Worm (Caenorhabditis elegans): ENCODE results near the gene F26A1.4.
"Not testable (repeated sequence)": the region's sequence is repeated elsewhere in the genome, so short reads cannot be mapped to it uniquely, and the experiment has no call there.

F26A1.4 gene

DNA sequence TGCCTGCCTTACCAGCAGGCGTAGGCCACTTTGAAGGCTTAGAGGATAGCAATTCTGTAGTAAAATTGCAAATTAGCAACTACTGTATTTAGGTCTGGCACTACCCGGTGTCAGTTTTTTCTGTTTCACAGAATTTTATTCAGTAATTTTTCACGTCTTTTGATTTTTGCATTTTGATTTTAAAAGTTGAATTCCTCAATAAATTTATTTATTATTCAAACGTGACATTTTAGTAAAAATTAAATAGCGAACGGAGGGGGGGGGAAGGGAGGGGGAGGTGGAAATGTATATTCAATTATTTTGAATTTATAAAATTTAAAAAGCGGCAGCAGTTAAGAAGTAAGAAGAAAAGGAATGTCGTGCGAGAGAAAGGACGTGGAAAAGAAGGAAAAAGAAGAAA lies at the start of gene F26A1.4:
Gene F26A1.4, plus strand, starts transcription at position 301 of the 400 bp plus-strand sequence.
- TF ChIP-seq tbx-8 (GFP tag; optimal IDR thresholded peaks at IDR 0.05) (no peak), lin-13 (tag; optimal IDR thresholded peaks at IDR 0.05) (no peak), flh-1 (GFP tag; optimal IDR thresholded peaks at IDR 0.05) (no peak), ceh-83 (GFP tag; optimal IDR thresholded peaks at IDR 0.05) (no peak), snpc-4 (tag; optimal IDR thresholded peaks at IDR 0.05) (no peak), mls-2 (tag; optimal IDR thresholded peaks at IDR 0.05) (no peak), nhr-76 (tag; optimal IDR thresholded peaks at IDR 0.05) (no peak), unc-62 (GFP tag; optimal IDR thresholded peaks at IDR 0.05) (no peak), mep-1 (tag; optimal IDR thresholded peaks at IDR 0.05) (no peak)

DNA sequence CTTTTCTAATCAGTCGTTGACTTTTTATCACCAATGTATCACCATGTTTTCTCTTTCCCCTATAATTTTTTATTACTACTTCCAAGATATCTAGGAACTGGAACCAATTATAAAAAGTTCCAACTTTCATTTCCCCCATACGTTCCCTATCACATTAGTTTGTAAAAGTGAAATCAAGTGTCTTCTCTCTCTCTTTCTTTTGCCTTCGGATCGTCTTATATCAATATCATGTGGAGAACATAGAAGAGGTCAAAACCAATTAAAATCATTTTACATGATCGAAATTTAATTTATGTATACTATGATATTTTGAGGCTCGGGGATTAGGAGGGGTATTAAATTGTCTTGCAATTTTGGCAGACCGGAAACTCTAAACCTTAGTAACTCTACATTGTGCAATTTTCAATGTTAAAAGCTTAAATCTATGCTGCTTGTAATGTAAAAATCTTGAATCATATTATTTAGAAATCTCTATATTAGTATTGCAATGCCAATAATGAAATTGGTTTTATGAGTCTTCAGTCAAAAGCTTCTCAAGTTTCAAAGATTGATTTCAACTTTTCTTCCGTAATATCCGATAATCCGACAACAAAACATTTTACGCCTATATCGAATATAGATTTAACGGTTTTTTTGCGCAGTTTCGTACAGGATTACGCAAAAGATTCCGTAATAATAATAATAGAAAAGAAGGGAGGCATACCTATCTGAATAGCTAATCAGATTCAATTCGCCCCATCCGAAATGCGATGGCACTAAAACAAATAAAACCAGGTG lies 49.3 kb upstream of the F26A1.4 start:
- TF ChIP-seq ceh-43 (GFP tag; optimal IDR thresholded peaks at IDR 0.05), result no peak
- no peak for TF ChIP-seq pha-4 (tag; optimal IDR thresholded peaks at IDR 0.05)
- TF ChIP-seq blmp-1 (tag; optimal IDR thresholded peaks at IDR 0.05), result peak; percentile 69
- no peak for TF ChIP-seq mls-2 (tag; optimal IDR thresholded peaks at IDR 0.05)

DNA sequence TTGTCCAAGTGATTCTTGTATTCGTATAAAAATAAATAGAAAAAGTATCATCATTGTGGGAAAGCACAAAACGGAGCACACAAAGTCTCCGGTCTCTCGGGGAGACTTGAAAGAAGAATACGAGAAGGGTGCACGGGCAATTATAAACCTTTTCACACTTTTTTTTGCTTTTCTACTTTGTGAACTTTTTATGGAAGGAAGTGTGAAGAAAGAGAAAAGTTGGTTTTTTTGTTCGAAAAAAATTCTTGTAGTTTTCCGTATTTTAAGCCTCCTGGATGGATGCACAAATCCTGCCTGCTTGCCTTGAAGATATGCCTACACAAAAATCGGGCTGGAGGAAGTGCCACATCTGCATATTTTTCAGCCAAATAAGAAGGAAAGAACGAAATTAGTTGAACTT lies 39.3 kb upstream of the F26A1.4 start, which contains the start of gene B0393.7:
Gene B0393.7, minus strand, starts transcription at position 101 of the 400 bp plus-strand sequence.
- TF ChIP-seq mep-1 (tag; optimal IDR thresholded peaks at IDR 0.05) (no peak), ceh-83 (GFP tag; optimal IDR thresholded peaks at IDR 0.05) (no peak), mls-2 (tag; optimal IDR thresholded peaks at IDR 0.05) (no peak)

DNA sequence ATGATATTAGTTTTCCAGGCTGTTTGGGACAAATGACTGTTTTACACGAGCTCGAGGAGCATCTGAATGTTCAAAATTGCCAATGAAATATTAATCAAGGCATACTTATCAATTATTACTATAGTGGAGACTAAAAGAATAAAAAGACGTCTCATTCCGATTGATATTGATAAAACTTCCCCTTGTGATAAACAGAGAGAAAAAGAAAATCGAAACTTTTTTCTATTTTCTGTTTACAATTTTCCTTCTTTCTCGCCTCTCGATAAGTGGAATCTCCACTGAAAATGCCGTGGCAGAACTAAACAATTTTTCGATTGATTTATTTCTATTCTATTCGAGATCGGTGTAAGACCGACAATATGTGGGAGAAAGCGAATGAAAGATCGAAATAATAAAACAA lies 37.5 kb upstream of the F26A1.4 start, which contains the start of gene B0393.9:
Gene B0393.9, minus strand, starts transcription at position 303 of the 400 bp plus-strand sequence.
- TF ChIP-seq nhr-76 (tag; optimal IDR thresholded peaks at IDR 0.05), result no peak
- no peak for TF ChIP-seq mab-5 (tag; optimal IDR thresholded peaks at IDR 0.05)
- TF ChIP-seq nhr-237 (tag; optimal IDR thresholded peaks at IDR 0.05), result no peak
- no peak for TF ChIP-seq ztf-11 (tag; optimal IDR thresholded peaks at IDR 0.05)
- TF ChIP-seq elt-1 (tag; optimal IDR thresholded peaks at IDR 0.05; ENCODE audit: borderline replicate concordance, insufficient read depth), result no peak
- no peak for TF ChIP-seq zip-8 (tag; optimal IDR thresholded peaks at IDR 0.05)
- TF ChIP-seq mep-1 (tag; optimal IDR thresholded peaks at IDR 0.05), result no peak
- TF ChIP-seq unc-39 (tag; optimal IDR thresholded peaks at IDR 0.05), result no peak
- TF ChIP-seq lin-32 (GFP tag; optimal IDR thresholded peaks at IDR 0.05), result no peak
- no peak for TF ChIP-seq flh-1 (GFP tag; optimal IDR thresholded peaks at IDR 0.05)
- no peak for TF ChIP-seq ces-1 (GFP tag; optimal IDR thresholded peaks at IDR 0.05)
- no peak for TF ChIP-seq ham-2 (GFP tag; optimal IDR thresholded peaks at IDR 0.05)

DNA sequence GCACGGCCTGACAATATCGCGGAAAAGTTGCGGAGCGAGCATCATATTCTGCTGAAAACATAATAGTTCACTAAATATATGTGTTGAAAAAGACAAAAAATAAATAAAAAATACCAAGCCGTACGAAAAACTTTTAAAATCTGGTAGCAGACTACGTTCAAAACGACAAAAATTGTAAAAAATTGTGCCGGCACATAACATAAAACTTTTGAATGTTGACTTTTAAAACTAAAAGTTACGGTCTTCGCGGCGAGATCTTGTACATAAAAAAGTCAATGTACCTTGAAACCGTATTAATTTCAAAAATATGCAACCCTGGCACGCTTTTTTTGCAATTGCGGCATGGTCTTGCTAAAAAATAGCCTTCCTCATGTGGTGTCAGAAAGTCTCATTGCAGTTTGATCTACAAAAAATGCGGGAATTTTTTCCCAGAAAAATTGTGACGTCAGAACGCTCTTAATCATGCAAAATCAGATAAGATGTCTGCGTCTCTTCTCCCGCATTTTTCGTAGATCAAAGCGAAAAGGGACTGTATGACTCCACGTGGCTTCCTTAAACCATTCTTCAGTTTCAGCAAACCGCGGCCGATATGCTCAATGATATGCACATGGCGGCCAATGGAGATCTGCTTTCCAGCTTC lies 35.3 kb upstream of the F26A1.4 start, which contains the start of the genes gex-5 and C38D4.10:
Gene gex-5, minus strand, starts transcription at position 51 of the 640 bp plus-strand sequence.
Gene C38D4.10, plus strand, starts transcription at position 590 of the 640 bp plus-strand sequence.
- TF ChIP-seq nhr-2 (tag; optimal IDR thresholded peaks at IDR 0.05); ceh-43 (GFP tag; optimal IDR thresholded peaks at IDR 0.05); ceh-83 (GFP tag; optimal IDR thresholded peaks at IDR 0.05): not testable (repeated sequence)

DNA sequence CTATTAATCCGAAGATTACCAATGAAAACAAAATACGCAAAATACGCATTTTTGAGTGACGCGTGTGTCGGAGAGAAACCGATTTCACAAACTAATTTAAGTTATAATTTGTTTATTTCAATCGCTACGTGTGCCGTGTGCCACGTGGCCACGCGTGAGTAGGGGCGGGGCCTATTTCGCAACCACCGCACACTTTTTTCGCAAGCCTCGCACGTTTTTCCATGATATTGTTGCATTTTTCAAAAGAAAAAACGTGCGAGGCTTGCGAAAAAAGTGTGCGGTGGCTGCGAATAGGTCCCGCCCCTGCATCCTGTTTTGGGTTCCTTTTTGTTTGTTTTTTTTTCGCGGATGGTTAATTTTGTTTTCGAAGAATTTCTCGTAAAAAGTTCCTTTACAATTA lies 32.2 kb upstream of the F26A1.4 start, which contains the start of gene enu-3.2:
Gene enu-3.2, minus strand, starts transcription at position 105 of the 400 bp plus-strand sequence.
- not testable (repeated sequence) for TF ChIP-seq sem-2 (GFP tag; optimal IDR thresholded peaks at IDR 0.05); M03D4.4 (tag; optimal IDR thresholded peaks at IDR 0.05); bed-3 (GFP tag; optimal IDR thresholded peaks at IDR 0.05)

DNA sequence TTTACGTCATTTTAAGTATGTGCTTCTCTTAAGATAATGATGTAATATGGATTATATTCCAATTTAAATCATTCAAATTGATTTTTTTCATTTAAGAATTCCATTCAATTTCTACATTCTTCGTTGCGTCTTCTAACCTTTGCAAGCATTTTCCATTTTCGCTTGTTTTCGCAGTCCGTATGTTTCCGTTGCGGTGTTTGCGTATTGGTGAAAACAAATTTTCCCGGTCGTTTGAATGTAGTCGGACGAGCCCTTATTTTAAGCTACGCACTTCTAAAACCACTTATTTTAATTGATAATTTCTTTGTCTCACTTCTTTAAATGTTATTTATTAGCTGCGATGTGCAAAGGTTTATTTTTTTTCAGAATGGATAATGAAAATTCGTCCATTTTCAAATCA lies 31.6 kb upstream of the F26A1.4 start, which contains the start of gene mel-28:
Gene mel-28, plus strand, starts transcription at position 367 of the 400 bp plus-strand sequence.
- TF ChIP-seq snpc-4 (tag; optimal IDR thresholded peaks at IDR 0.05) (no peak), unc-62 (GFP tag; optimal IDR thresholded peaks at IDR 0.05) (no peak), nhr-237 (tag; optimal IDR thresholded peaks at IDR 0.05) (no peak), ceh-83 (GFP tag; optimal IDR thresholded peaks at IDR 0.05) (no peak)
